Fruit fly (Drosophila melanogaster) whole organism, pupa: ENCODE results near the gene Noa36.

Source experiments
- CG10348 ChIP-seq: fragments of 200-800 bp; sonication (Bioruptor generic); IDR thresholded peaks from 2 replicates; pipeline ENCODE4 v1.3.6; 2022; ENCODE audit warnings: missing biosample characterization, missing genetic modification characterization
- CG12605 ChIP-seq: fragments of 200-800 bp; sonication (Bioruptor generic); IDR thresholded peaks from 2 replicates; pipeline ENCODE4 v1.3.6; 2022; ENCODE audit warnings: missing biosample characterization, missing genetic modification characterization
- CG13204 ChIP-seq: fragments of 200-800 bp; sonication (Bioruptor generic); optimal IDR thresholded peaks from 2 replicates; lab custom pipeline; 2018; ENCODE audit warnings: missing biosample characterization, mild to moderate bottlenecking, missing genetic modification characterization, moderate library complexity
- CG14655 ChIP-seq: fragments of 200-800 bp; sonication (Bioruptor generic); optimal IDR thresholded peaks from 3 replicates; lab custom pipeline; 2017; ENCODE audit warnings: mild to moderate bottlenecking, missing biosample characterization, missing genetic modification reagents, missing genetic modification characterization
- CG15710 ChIP-seq: fragments of 200-800 bp; sonication (Bioruptor generic); optimal IDR thresholded peaks from 2 replicates; lab custom pipeline; 2018; ENCODE audit warnings: missing biosample characterization, mild to moderate bottlenecking, missing genetic modification characterization, moderate library complexity
- CG17806 ChIP-seq: fragments of 200-800 bp; sonication (Bioruptor generic); optimal IDR thresholded peaks from 2 replicates; lab custom pipeline; 2018; ENCODE audit warnings: missing biosample characterization, mild to moderate bottlenecking, missing genetic modification characterization, moderate library complexity
- CG32121 ChIP-seq: fragments of 200-800 bp; sonication (Bioruptor generic); IDR thresholded peaks from 2 replicates; pipeline ENCODE4 v1.3.6; 2022; ENCODE audit warnings: missing biosample characterization, missing genetic modification characterization
- CG34367 ChIP-seq: fragments of 200-800 bp; sonication (Bioruptor generic); optimal IDR thresholded peaks from 2 replicates; lab custom pipeline; 2018; ENCODE audit warnings: missing biosample characterization, mild to moderate bottlenecking, missing genetic modification characterization
- CG4496 ChIP-seq: fragments of 200-800 bp; sonication (Bioruptor generic); IDR thresholded peaks from 3 replicates; pipeline ENCODE4 v1.3.6; 2022; ENCODE audit warnings: missing biosample characterization, missing genetic modification characterization
- CG8159 ChIP-seq: fragments of 200-800 bp; sonication (Bioruptor generic); optimal IDR thresholded peaks from 3 replicates; lab custom pipeline; 2018; ENCODE audit warnings: missing biosample characterization, mild to moderate bottlenecking, missing genetic modification characterization, moderate library complexity
- CG8301 ChIP-seq: fragments of 200-800 bp; sonication (Bioruptor generic); optimal IDR thresholded peaks from 2 replicates; lab custom pipeline; 2018; ENCODE audit warnings: missing biosample characterization, mild to moderate bottlenecking, missing genetic modification characterization
- CG9948 ChIP-seq: fragments of 200-800 bp; sonication (Bioruptor generic); optimal IDR thresholded peaks from 2 replicates; lab custom pipeline; 2018; ENCODE audit warnings: missing biosample characterization, mild to moderate bottlenecking, missing genetic modification characterization, moderate library complexity
- D1 ChIP-seq: fragments of 200-800 bp; sonication (Bioruptor generic); optimal IDR thresholded peaks from 2 replicates; lab custom pipeline; 2018; ENCODE audit warnings: missing biosample characterization, mild to moderate bottlenecking, missing genetic modification characterization, moderate library complexity
- EcR ChIP-seq: fragments of 200-800 bp; sonication (Bioruptor generic); optimal IDR thresholded peaks from 3 replicates; lab custom pipeline; 2019; ENCODE audit warnings: missing biosample characterization, missing genetic modification characterization, mild to moderate bottlenecking, moderate library complexity, missing genetic modification reagents
- Ets98B ChIP-seq: fragments of 200-800 bp; sonication (Bioruptor generic); IDR thresholded peaks from 2 replicates; pipeline ENCODE4 v1.3.6; 2022; ENCODE audit warnings: missing biosample characterization, missing genetic modification characterization
- Pif1A ChIP-seq: fragments of 200-800 bp; sonication (Bioruptor generic); optimal IDR thresholded peaks from 3 replicates; lab custom pipeline; 2016; ENCODE audit warnings: missing biosample characterization, missing genetic modification characterization
- Pif1B ChIP-seq: fragments of 200-800 bp; sonication (Bioruptor generic); optimal IDR thresholded peaks from 3 replicates; lab custom pipeline; 2016; ENCODE audit warnings: missing biosample characterization, missing genetic modification characterization
- Snoo ChIP-seq: fragments of 200-800 bp; sonication (Bioruptor generic); optimal IDR thresholded peaks from 3 replicates; lab custom pipeline; 2017; ENCODE audit warnings: missing biosample characterization, mild to moderate bottlenecking, missing genetic modification characterization, inconsistent platforms
- fd96Ca ChIP-seq: fragments of 200-800 bp; sonication (Bioruptor generic); IDR thresholded peaks from 3 replicates; pipeline ENCODE4 v1.3.6; 2022; ENCODE audit warnings: missing biosample characterization, missing genetic modification characterization
- gl ChIP-seq: fragments of 200-800 bp; sonication (Bioruptor generic); optimal IDR thresholded peaks from 2 replicates; lab custom pipeline; 2018; ENCODE audit warnings: missing biosample characterization, mild to moderate bottlenecking, missing genetic modification characterization
- rn ChIP-seq: fragments of 200-800 bp; sonication (Bioruptor generic); IDR thresholded peaks from 2 replicates; pipeline ENCODE4 v1.3.6; 2022; ENCODE audit warnings: missing biosample characterization, missing genetic modification characterization

Noa36 gene

DNA sequence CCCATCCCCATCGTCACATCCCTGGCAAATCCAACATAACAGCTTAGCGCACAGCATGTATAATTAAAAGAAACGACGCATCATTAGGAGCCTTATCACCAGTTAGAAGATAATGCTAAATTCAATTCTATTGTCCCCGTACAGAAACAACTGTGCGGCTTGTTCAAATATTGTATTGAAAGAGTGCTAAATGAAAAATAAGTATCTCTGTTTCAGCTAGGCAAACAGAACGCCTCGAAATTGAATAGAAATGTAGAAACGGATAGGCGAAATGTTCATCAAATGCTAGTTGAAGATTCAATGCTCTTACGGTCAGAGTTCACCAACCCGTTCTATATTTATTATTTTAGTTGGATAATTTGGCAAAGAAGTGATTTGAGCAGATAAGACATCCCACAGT, 43.3 kb downstream of the Noa36 start:
- no peak for TF ChIP-seq fd96Ca (GFP tag; lab: Robert Waterston, UW)
- TF ChIP-seq CG12605 (GFP tag; lab: Robert Waterston, UW) = no peak
- TF ChIP-seq Pif1B = no peak
- TF ChIP-seq CG8159 (tag; lab: Kevin White, UChicago) = no peak
- no peak for TF ChIP-seq CG4496 (GFP tag; lab: Robert Waterston, UW)
- TF ChIP-seq CG34367 (tag; lab: Kevin White, UChicago) = no peak
- TF ChIP-seq CG17806 = no peak
- no peak for TF ChIP-seq CG14655
- no peak for TF ChIP-seq CG13204 (GFP tag; lab: Kevin White, UChicago)
- TF ChIP-seq CG10348 (GFP tag; lab: Robert Waterston, UW) = no peak
- TF ChIP-seq rn (GFP tag; lab: Robert Waterston, UW) = no peak
- TF ChIP-seq CG9948 (tag; lab: Kevin White, UChicago) = no peak
- no peak for TF ChIP-seq EcR (GFP tag; lab: Kevin White, UChicago)
- no peak for TF ChIP-seq CG15710 (tag; lab: Kevin White, UChicago)

dm6 chr3R:28555324-28555723, 43.8 kb downstream of the Noa36 start:
- TF ChIP-seq Pif1B (no peak), CG8159 (tag; lab: Kevin White, UChicago) (no peak), CG13204 (GFP tag; lab: Kevin White, UChicago) (no peak), CG4496 (GFP tag; lab: Robert Waterston, UW) (no peak), CG15710 (tag; lab: Kevin White, UChicago) (no peak), CG12605 (GFP tag; lab: Robert Waterston, UW) (no peak), EcR (GFP tag; lab: Kevin White, UChicago) (no peak)

- TF ChIP-seq CG34367 (tag; lab: Kevin White, UChicago) (no peak), D1 (tag; lab: Kevin White, UChicago) (no peak), CG32121 (no peak), Pif1A (GFP tag; lab: Kevin White, UChicago) (no peak), CG4496 (GFP tag; lab: Robert Waterston, UW) (no peak), CG15710 (tag; lab: Kevin White, UChicago) (no peak), CG12605 (GFP tag; lab: Robert Waterston, UW) (no peak), Pif1B (no peak), gl (tag; lab: Kevin White, UChicago) (no peak), Ets98B (GFP tag; lab: Robert Waterston, UW) (no peak), Snoo (tag; lab: Kevin White, UChicago) (no peak), CG9948 (tag; lab: Kevin White, UChicago) (no peak), CG8301 (tag; lab: Kevin White, UChicago) (no peak), fd96Ca (GFP tag; lab: Robert Waterston, UW) (no peak), CG13204 (GFP tag; lab: Kevin White, UChicago) (no peak), CG10348 (GFP tag; lab: Robert Waterston, UW) (no peak), rn (GFP tag; lab: Robert Waterston, UW) (no peak), CG8159 (tag; lab: Kevin White, UChicago) (no peak), CG17806 (no peak)
These were observed 46.1 kb downstream of the Noa36 start for dm6 chr3R:28553023-28553422.

- TF ChIP-seq CG12605 (GFP tag; lab: Robert Waterston, UW) = no peak
- no peak for TF ChIP-seq fd96Ca (GFP tag; lab: Robert Waterston, UW)
- TF ChIP-seq CG13204 (GFP tag; lab: Kevin White, UChicago) = no peak
- no peak for TF ChIP-seq CG32121
- TF ChIP-seq CG9948 (tag; lab: Kevin White, UChicago) = no peak
- no peak for TF ChIP-seq CG34367 (tag; lab: Kevin White, UChicago)
- no peak for TF ChIP-seq Pif1A (GFP tag; lab: Kevin White, UChicago)
- TF ChIP-seq Ets98B (GFP tag; lab: Robert Waterston, UW) = no peak
- no peak for TF ChIP-seq CG8301 (tag; lab: Kevin White, UChicago)
- TF ChIP-seq CG8159 (tag; lab: Kevin White, UChicago) = no peak
- TF ChIP-seq gl (tag; lab: Kevin White, UChicago) = no peak
- no peak for TF ChIP-seq EcR (GFP tag; lab: Kevin White, UChicago)
- no peak for TF ChIP-seq CG10348 (GFP tag; lab: Robert Waterston, UW)
- no peak for TF ChIP-seq Pif1B
- TF ChIP-seq D1 (tag; lab: Kevin White, UChicago) = no peak
These were observed 46.8 kb downstream of the Noa36 start for dm6 chr3R:28552249-28552648.

- TF ChIP-seq CG9948 (tag; lab: Kevin White, UChicago) (no peak), CG8301 (tag; lab: Kevin White, UChicago) (no peak), Pif1B (no peak), fd96Ca (GFP tag; lab: Robert Waterston, UW) (no peak), gl (tag; lab: Kevin White, UChicago) (no peak), CG4496 (GFP tag; lab: Robert Waterston, UW) (no peak), Snoo (tag; lab: Kevin White, UChicago) (no peak)
These were observed 50.6 kb downstream of the Noa36 start for dm6 chr3R:28548457-28548856.
